Fruit fly (Drosophila melanogaster) whole organism, embryonic: ENCODE results near the gene Mtr3.

Experiments used
- CG18262 ChIP-seq: fragments of 200-800 bp; optimal IDR thresholded peaks from 3 replicates; lab custom pipeline; 2019; ENCODE audit warnings: missing biosample characterization, mild to moderate bottlenecking, missing genetic modification characterization, moderate library complexity
- CG42726 ChIP-seq: fragments of 200-800 bp; sonication (Bioruptor generic); IDR thresholded peaks from 2 replicates; pipeline ENCODE4 v1.3.6; 2022; ENCODE audit warnings: missing biosample characterization, missing genetic modification characterization; ENCODE audit not compliant: partially characterized antibody
- CG7357 ChIP-seq: fragments of 200-800 bp; sonication (Bioruptor generic); IDR thresholded peaks from 3 replicates; pipeline ENCODE4 v1.3.6; 2022; ENCODE audit warnings: missing biosample characterization, missing genetic modification characterization
- CG9932 ChIP-seq: fragments of 200-800 bp; sonication (Bioruptor generic); IDR thresholded peaks from 2 replicates; pipeline ENCODE4 v1.3.6; 2022; ENCODE audit warnings: missing biosample characterization, missing genetic modification characterization
- HLH3B ChIP-seq: fragments of 200-800 bp; sonication (Bioruptor generic); IDR thresholded peaks from 2 replicates; pipeline ENCODE4 v1.3.6; 2022; ENCODE audit warnings: missing biosample characterization, missing genetic modification characterization
- Hr78 ChIP-seq, 2 experiments: fragments of 200-800 bp in 1 of 2; fragments of >200 bp in 1 of 2; sonication (Bioruptor generic) in 1 of 2; optimal IDR thresholded peaks; 2 replicates each; lab custom pipeline; 2017 to 2019; ENCODE audit warnings: missing biosample characterization in 2 of 2, missing genetic modification characterization in 2 of 2, mild to moderate bottlenecking in 1 of 2, moderate library complexity in 1 of 2
- Ptx1 ChIP-seq: fragments of 200-800 bp; sonication (Bioruptor generic); IDR thresholded peaks from 2 replicates; pipeline ENCODE4 v1.3.6; 2022; ENCODE audit warnings: missing biosample characterization, missing genetic modification characterization
- Sox102F ChIP-seq: fragments of 200-800 bp; sonication (Bioruptor generic); optimal IDR thresholded peaks from 2 replicates; lab custom pipeline; 2018; ENCODE audit warnings: missing biosample characterization, mild to moderate bottlenecking, missing genetic modification characterization, moderate library complexity
- ac ChIP-seq: fragments of 200-800 bp; sonication (Bioruptor generic); optimal IDR thresholded peaks from 3 replicates; lab custom pipeline; 2017; ENCODE audit warnings: missing biosample characterization, mild to moderate bottlenecking, missing genetic modification characterization
- ftz-f1 ChIP-seq: fragments of 200-800 bp; sonication (Bioruptor generic); optimal IDR thresholded peaks from 2 replicates; lab custom pipeline; 2016; ENCODE audit warnings: missing biosample characterization, missing genetic modification characterization
- her ChIP-seq: fragments of 200-800 bp; sonication (Bioruptor generic); optimal IDR thresholded peaks from 2 replicates; lab custom pipeline; 2016; ENCODE audit warnings: missing biosample characterization, missing genetic modification characterization
- ken ChIP-seq: fragments of 200-800 bp; sonication (Bioruptor generic); IDR thresholded peaks from 3 replicates; pipeline ENCODE4 v1.3.6; 2022; ENCODE audit warnings: missing biosample characterization, missing genetic modification characterization
- psq ChIP-seq: fragments of 200-800 bp; sonication (Bioruptor generic); optimal IDR thresholded peaks from 2 replicates; lab custom pipeline; 2017; ENCODE audit warnings: missing biosample characterization, missing genetic modification characterization
- zfh2 ChIP-seq: fragments of 200-800 bp; sonication (Bioruptor generic); optimal IDR thresholded peaks from 2 replicates; lab custom pipeline; 2016; ENCODE audit warnings: missing biosample characterization, missing genetic modification characterization

- TF ChIP-seq ac (GFP tag; lab: Kevin White, UChicago) (no peak), ken (GFP tag; lab: Robert Waterston, UW) (no peak), CG42726 (GFP tag; lab: Robert Waterston, UW) (no peak), CG18262 (tag; lab: Kevin White, UChicago) (no peak), Hr78 (GFP tag; optimal IDR thresholded peaks at IDR 0.05; lab: Kevin White, UChicago) (no peak), CG7357 (no peak), psq (GFP tag; lab: Kevin White, UChicago) (no peak), Ptx1 (GFP tag; lab: Robert Waterston, UW) (no peak), ftz-f1 (no peak), her (GFP tag; lab: Kevin White, UChicago) (no peak), HLH3B (GFP tag; lab: Robert Waterston, UW) (no peak), CG9932 (GFP tag; lab: Robert Waterston, UW) (no peak), zfh2 (GFP tag; lab: Kevin White, UChicago) (no peak), Sox102F (GFP tag; lab: Kevin White, UChicago) (no peak)
Measured at dm6 chr3L:19913328-19913936, at the start of gene Mtr3.
